Fruit fly (Drosophila melanogaster): ENCODE measurements around the gene CG15020.

The CG15020 gene

dm6 chr3L:4383543-4384325, 37.7 kb upstream of the CG15020 start (continued):
- peak; percentile 98 for TF ChIP-seq CG5180 (GFP tag; optimal IDR thresholded peaks at IDR 0.05)
- TF ChIP-seq Sox100B (GFP tag; optimal IDR thresholded peaks at IDR 0.05): peak; percentile 53
- TF ChIP-seq CG14710 (tag; optimal IDR thresholded peaks at IDR 0.05): peak; percentile 32
- no peak for TF ChIP-seq CG4424 (GFP tag; optimal IDR thresholded peaks at IDR 0.05)
- no peak for TF ChIP-seq Hand (GFP tag; optimal IDR thresholded peaks at IDR 0.05)
- peak; percentile 73 for TF ChIP-seq sr (GFP tag; IDR thresholded peaks at IDR 0.05)
- 0 out of 3 replicates have a peak, but pooled peaks have one; percentile 57 for TF ChIP-seq CG2199 (GFP tag; IDR thresholded peaks at IDR 0.05)
- no peak for TF ChIP-seq cg (GFP tag; optimal IDR thresholded peaks at IDR 0.05)
- 0 out of 2 replicates have a peak, but pooled peaks have one; percentile 30 for TF ChIP-seq CG4404 (GFP tag; IDR thresholded peaks at IDR 0.05)
- TF ChIP-seq CG15269 (tag; optimal IDR thresholded peaks at IDR 0.05): no peak
- TF ChIP-seq z (GFP tag; IDR thresholded peaks at IDR 0.05): peak; percentile 49; the same call in 1 of the 3 replicates
- TF ChIP-seq gsb (GFP tag; IDR thresholded peaks at IDR 0.05): no peak
- TF ChIP-seq Dbx (GFP tag; IDR thresholded peaks at IDR 0.05): no peak
- peak; percentile 49 for TF ChIP-seq CG11504 (tag; optimal IDR thresholded peaks at IDR 0.05)
- TF ChIP-seq run (tag; optimal IDR thresholded peaks at IDR 0.05): no peak
- TF ChIP-seq schlank (tag; optimal IDR thresholded peaks at IDR 0.05): no peak
- TF ChIP-seq tna (GFP tag; IDR thresholded peaks at IDR 0.05; ENCODE audit: partially characterized antibody): 0 out of 2 replicates have a peak, but pooled peaks have one; percentile 40
- TF ChIP-seq ci (GFP tag; IDR thresholded peaks at IDR 0.05): 0 out of 3 replicates have a peak, but pooled peaks have one; percentile 27
- no peak for TF ChIP-seq otp (GFP tag; IDR thresholded peaks at IDR 0.05)
- TF ChIP-seq CG11696 (GFP tag; IDR thresholded peaks at IDR 0.05): peak; percentile 18; the same call in 1 of the 2 replicates
- TF ChIP-seq CG2889 (GFP tag; IDR thresholded peaks at IDR 0.05): 0 out of 3 replicates have a peak, but pooled peaks have one; percentile 24
- no peak for TF ChIP-seq CG9437 (GFP tag; optimal IDR thresholded peaks at IDR 0.05)
- TF ChIP-seq lmd (GFP tag; IDR thresholded peaks at IDR 0.05): no peak; the same call in 1 of the 2 replicates
- no peak for TF ChIP-seq CG4854 (GFP tag; optimal IDR thresholded peaks at IDR 0.05)
- no peak; the same call in 2 of the 3 replicates for TF ChIP-seq CG7357 (GFP tag; IDR thresholded peaks at IDR 0.05)
- TF ChIP-seq ind (GFP tag; optimal IDR thresholded peaks at IDR 0.05): no peak
- peak in 1 of 3 experiments; percentile 5 for TF ChIP-seq Stat92E (GFP tag; optimal IDR thresholded peaks at IDR 0.05)
- TF ChIP-seq aop (GFP tag; IDR thresholded peaks at IDR 0.05): peak; percentile 59
- TF ChIP-seq CG1832 (GFP tag; optimal IDR thresholded peaks at IDR 0.05): no peak
- peak; percentile 35; the same call in 1 of the 3 replicates for TF ChIP-seq row (GFP tag; IDR thresholded peaks at IDR 0.05)
- no peak for TF ChIP-seq yki (optimal IDR thresholded peaks at IDR 0.05)
- TF ChIP-seq CG7963 (GFP tag; IDR thresholded peaks at IDR 0.05; ENCODE audit: partially characterized antibody): 0 out of 3 replicates have a peak, but pooled peaks have one; percentile 21
- peak; percentile 55 for TF ChIP-seq CG6272 (GFP tag; IDR thresholded peaks at IDR 0.05)
- TF ChIP-seq sob (GFP tag; IDR thresholded peaks at IDR 0.05): no peak
- no peak for TF ChIP-seq CG12744 (GFP tag; optimal IDR thresholded peaks at IDR 0.05)
- TF ChIP-seq crol (GFP tag; IDR thresholded peaks at IDR 0.05): peak; percentile 66
- TF ChIP-seq CG14050 (GFP tag; IDR thresholded peaks at IDR 0.05): no peak
- TF ChIP-seq ara (GFP tag; IDR thresholded peaks at IDR 0.05): no peak
- TF ChIP-seq pb (GFP tag; optimal IDR thresholded peaks at IDR 0.05): no peak
- TF ChIP-seq CG7556 (GFP tag; optimal IDR thresholded peaks at IDR 0.05): no peak
- 0 out of 2 replicates have a peak, but pooled peaks have one; percentile 7 for TF ChIP-seq Dip2 (GFP tag; IDR thresholded peaks at IDR 0.05)
- peak; percentile 14 for TF ChIP-seq Nf-YC (tag; optimal IDR thresholded peaks at IDR 0.05)
- 0 out of 2 replicates have a peak, but pooled peaks have one; percentile 43 for TF ChIP-seq CG10959 (GFP tag; IDR thresholded peaks at IDR 0.05)
- TF ChIP-seq ato (GFP tag; IDR thresholded peaks at IDR 0.05; ENCODE audit: partially characterized antibody): peak; percentile 43; the same call in 1 of the 2 replicates
- TF ChIP-seq Xbp1 (GFP tag; optimal IDR thresholded peaks at IDR 0.05): no peak
- TF ChIP-seq CG11456 (GFP tag; IDR thresholded peaks at IDR 0.05): 0 out of 3 replicates have a peak, but pooled peaks have one; percentile 59
- TF ChIP-seq Rx (GFP tag; IDR thresholded peaks at IDR 0.05): no peak
- TF ChIP-seq stc (GFP tag; IDR thresholded peaks at IDR 0.05): no peak
- TF ChIP-seq Drgx (GFP tag; IDR thresholded peaks at IDR 0.05): 0 out of 2 replicates have a peak, but pooled peaks have one; percentile 25

Measured in whole organism, embryonic.